Fruit fly (Drosophila melanogaster) whole organism, embryonic: Measurements from ENCODE around the gene zye.

ENCODE experiments used
- Abd-B ChIP-seq: fragments of 200-800 bp; sonication (Bioruptor generic); optimal IDR thresholded peaks from 2 replicates; lab custom pipeline; 2018; ENCODE audit warnings: missing biosample characterization, mild to moderate bottlenecking, missing genetic modification characterization, moderate library complexity
- BEAF-32 ChIP-seq: fragments of 200-800 bp; sonication (Bioruptor generic); optimal IDR thresholded peaks from 3 replicates; lab custom pipeline; 2017; ENCODE audit warnings: missing biosample characterization, missing genetic modification characterization, mild to moderate bottlenecking, moderate library complexity, missing genetic modification reagents
- CG10959 ChIP-seq: fragments of 200-800 bp; sonication (Bioruptor generic); IDR thresholded peaks from 2 replicates; pipeline ENCODE4 v1.3.6; 2022; ENCODE audit warnings: missing biosample characterization, missing genetic modification characterization
- CG1233 ChIP-seq: fragments of 200-800 bp; sonication (Bioruptor generic); optimal IDR thresholded peaks from 4 replicates; lab custom pipeline; 2018; ENCODE audit warnings: missing biosample characterization, mild to moderate bottlenecking, missing genetic modification characterization
- CG14050 ChIP-seq: fragments of 200-800 bp; sonication (Bioruptor generic); IDR thresholded peaks from 3 replicates; pipeline ENCODE4 v1.3.6; 2022; ENCODE audit warnings: missing biosample characterization, missing genetic modification characterization
- CG17385 ChIP-seq: fragments of 200-800 bp; sonication (Bioruptor generic); optimal IDR thresholded peaks from 3 replicates; lab custom pipeline; 2018; ENCODE audit warnings: missing biosample characterization, mild to moderate bottlenecking, missing genetic modification characterization
- CG17612 ChIP-seq: fragments of 200-800 bp; sonication (Bioruptor generic); IDR thresholded peaks from 2 replicates; pipeline ENCODE4 v1.3.6; 2022; ENCODE audit warnings: missing biosample characterization, missing genetic modification characterization
- CG31365 ChIP-seq: fragments of 200-800 bp; sonication (Bioruptor generic); optimal IDR thresholded peaks from 2 replicates; lab custom pipeline; 2018; ENCODE audit warnings: missing biosample characterization, mild to moderate bottlenecking, missing genetic modification characterization
- CG32532 ChIP-seq: fragments of 200-800 bp; sonication (Bioruptor generic); IDR thresholded peaks from 2 replicates; pipeline ENCODE4 v1.3.6; 2022; ENCODE audit warnings: missing biosample characterization, missing genetic modification characterization
- CG3407 ChIP-seq: fragments of 200-800 bp; sonication (Bioruptor generic); optimal IDR thresholded peaks from 2 replicates; lab custom pipeline; 2018; ENCODE audit warnings: missing biosample characterization, mild to moderate bottlenecking, missing genetic modification characterization
- CG6272 ChIP-seq: fragments of 200-800 bp; sonication (Bioruptor generic); IDR thresholded peaks from 2 replicates; pipeline ENCODE4 v1.3.6; 2022; ENCODE audit warnings: missing biosample characterization, missing genetic modification characterization
- CG8359 ChIP-seq: fragments of 200-800 bp; sonication (Bioruptor generic); optimal IDR thresholded peaks from 2 replicates; lab custom pipeline; 2017; ENCODE audit warnings: missing biosample characterization, mild to moderate bottlenecking, missing genetic modification characterization, borderline replicate concordance
- CG9215 ChIP-seq: fragments of 200-800 bp; sonication (Bioruptor generic); IDR thresholded peaks from 2 replicates; pipeline ENCODE4 v1.3.6; 2022; ENCODE audit warnings: missing biosample characterization, missing genetic modification characterization
- CG9797 ChIP-seq: fragments of 200-800 bp; sonication (Bioruptor generic); optimal IDR thresholded peaks from 3 replicates; lab custom pipeline; 2018; ENCODE audit warnings: missing biosample characterization, mild to moderate bottlenecking, missing genetic modification characterization
- Elba2 ChIP-seq: fragments of 200-800 bp; sonication (Bioruptor generic); optimal IDR thresholded peaks from 3 replicates; lab custom pipeline; 2016; ENCODE audit warnings: missing biosample characterization, missing genetic modification characterization
- Ets65A ChIP-seq: fragments of 200-800 bp; sonication (Bioruptor generic); peaks from one replicate; lab custom pipeline; 2016; ENCODE audit warnings: missing biosample characterization, missing genetic modification characterization
- H15 ChIP-seq: fragments of 200-800 bp; sonication (Bioruptor generic); IDR thresholded peaks from 3 replicates; pipeline ENCODE4 v1.3.6; 2022; ENCODE audit warnings: missing biosample characterization, missing genetic modification characterization
- HmgZ ChIP-seq: fragments of 200-800 bp; sonication (Bioruptor generic); optimal IDR thresholded peaks from 2 replicates; lab custom pipeline; 2018; ENCODE audit warnings: missing biosample characterization, mild to moderate bottlenecking, missing genetic modification characterization
- NFAT ChIP-seq: fragments of 200-800 bp; sonication (Bioruptor generic); IDR thresholded peaks from 2 replicates; pipeline ENCODE4 v1.3.6; 2022; ENCODE audit warnings: missing biosample characterization, missing genetic modification characterization
- Nf-YA ChIP-seq: fragments of 200-800 bp; sonication (Bioruptor generic); IDR thresholded peaks from 2 replicates; pipeline ENCODE4 v1.3.6; 2022; ENCODE audit warnings: missing biosample characterization, missing genetic modification characterization
- Oli ChIP-seq: fragments of 200-800 bp; sonication (Bioruptor generic); optimal IDR thresholded peaks from 2 replicates; lab custom pipeline; 2018; ENCODE audit warnings: missing biosample characterization, mild to moderate bottlenecking, missing genetic modification characterization, moderate library complexity
- Pdp1 ChIP-seq, 2 experiments: fragments of 200-800 bp; sonication (Bioruptor generic); optimal IDR thresholded peaks; 3 replicates each; lab custom pipeline; 2016; ENCODE audit warnings: missing biosample characterization in 2 of 2, missing genetic modification characterization in 2 of 2, mild to moderate bottlenecking in 1 of 2, moderate library complexity in 1 of 2
- Ptx1 ChIP-seq: fragments of 200-800 bp; sonication (Bioruptor generic); IDR thresholded peaks from 2 replicates; pipeline ENCODE4 v1.3.6; 2022; ENCODE audit warnings: missing biosample characterization, missing genetic modification characterization
- Ravus ChIP-seq: fragments of 200-800 bp; sonication (Bioruptor generic); IDR thresholded peaks from 2 replicates; pipeline ENCODE4 v1.3.6; 2022; ENCODE audit warnings: missing biosample characterization, missing genetic modification characterization
- Ssrp ChIP-seq: fragments of 200-800 bp; sonication (Bioruptor generic); optimal IDR thresholded peaks from 2 replicates; lab custom pipeline; 2018; ENCODE audit warnings: missing biosample characterization, mild to moderate bottlenecking, missing genetic modification characterization, moderate library complexity
- abd-A ChIP-seq: fragments of 200-800 bp; sonication (Bioruptor generic); optimal IDR thresholded peaks from 3 replicates; lab custom pipeline; 2019; ENCODE audit warnings: missing biosample characterization, mild to moderate bottlenecking, missing genetic modification characterization, moderate library complexity
- bigmax ChIP-seq: fragments of 200-800 bp; sonication (Bioruptor generic); optimal IDR thresholded peaks from 2 replicates; lab custom pipeline; 2018; ENCODE audit warnings: missing biosample characterization, mild to moderate bottlenecking, missing genetic modification characterization
- bowl ChIP-seq: fragments of 200-800 bp; sonication (Bioruptor generic); IDR thresholded peaks from 2 replicates; pipeline ENCODE4 v1.3.6; 2022; ENCODE audit warnings: missing biosample characterization, missing genetic modification characterization
- caup ChIP-seq: fragments of 200-800 bp; sonication (Bioruptor generic); optimal IDR thresholded peaks from 3 replicates; lab custom pipeline; 2017; ENCODE audit warnings: missing biosample characterization, mild to moderate bottlenecking, missing genetic modification characterization, moderate library complexity; ENCODE audit not compliant: severe bottlenecking
- corto ChIP-seq: fragments of 200-800 bp; sonication (Bioruptor generic); optimal IDR thresholded peaks from 2 replicates; lab custom pipeline; 2016; ENCODE audit warnings: missing biosample characterization, mild to moderate bottlenecking, missing genetic modification characterization, moderate library complexity
- gcm ChIP-seq: fragments of 200-800 bp; sonication (Bioruptor generic); optimal IDR thresholded peaks from 2 replicates; lab custom pipeline; 2019; ENCODE audit warnings: missing biosample characterization, mild to moderate bottlenecking, missing genetic modification characterization, moderate library complexity
- grn ChIP-seq: fragments of 200-800 bp; sonication (Bioruptor generic); optimal IDR thresholded peaks from 3 replicates; lab custom pipeline; 2017; ENCODE audit warnings: missing biosample characterization, missing genetic modification characterization
- hkb ChIP-seq, 2 experiments: fragments of 200-800 bp in 1 of 2; fragments of >200 bp in 1 of 2; sonication (Bioruptor generic) in 1 of 2; IDR thresholded peaks in 1 of 2; optimal IDR thresholded peaks in 1 of 2; 2 replicates each; pipeline versions ENCODE4 v1.3.6 to Lab custom; 2017 to 2022; ENCODE audit warnings: missing biosample characterization in 1 of 2, missing genetic modification characterization in 1 of 2
- jigr1 ChIP-seq: fragments of 200-800 bp; sonication (Bioruptor generic); IDR thresholded peaks from 3 replicates; pipeline ENCODE4 v1.3.6; 2022; ENCODE audit warnings: missing biosample characterization, missing genetic modification characterization
- nerfin-1 ChIP-seq: fragments of 200-800 bp; sonication (Bioruptor generic); optimal IDR thresholded peaks from 3 replicates; lab custom pipeline; 2019; ENCODE audit warnings: missing biosample characterization, mild to moderate bottlenecking, missing genetic modification characterization, moderate library complexity
- nmo ChIP-seq: fragments of 200-800 bp; sonication (Bioruptor generic); optimal IDR thresholded peaks from 2 replicates; lab custom pipeline; 2018; ENCODE audit warnings: missing biosample characterization, mild to moderate bottlenecking, missing genetic modification characterization, moderate library complexity
- pita ChIP-seq: fragments of 200-800 bp; sonication (Bioruptor generic); optimal IDR thresholded peaks from 2 replicates; lab custom pipeline; 2017; ENCODE audit warnings: missing biosample characterization, mild to moderate bottlenecking, missing genetic modification characterization
- pnt ChIP-seq: fragments of 200-800 bp; sonication (Bioruptor generic); optimal IDR thresholded peaks from 3 replicates; lab custom pipeline; 2016; ENCODE audit warnings: missing biosample characterization, missing genetic modification characterization
- ro ChIP-seq: fragments of 200-800 bp; sonication (Bioruptor generic); IDR thresholded peaks from 2 replicates; pipeline ENCODE4 v1.3.6; 2022; ENCODE audit warnings: missing biosample characterization, missing genetic modification characterization
- salm ChIP-seq: fragments of 200-800 bp; sonication (Bioruptor generic); optimal IDR thresholded peaks from 2 replicates; lab custom pipeline; 2018; ENCODE audit warnings: missing biosample characterization, mild to moderate bottlenecking, missing genetic modification characterization
- schlank ChIP-seq: fragments of 200-800 bp; sonication (Bioruptor generic); optimal IDR thresholded peaks from 2 replicates; lab custom pipeline; 2018; ENCODE audit warnings: missing biosample characterization, mild to moderate bottlenecking, missing genetic modification characterization
- sisA ChIP-seq: fragments of 200-800 bp; sonication (Bioruptor generic); IDR thresholded peaks from 2 replicates; pipeline ENCODE4 v1.3.6; 2022; ENCODE audit warnings: missing biosample characterization, missing genetic modification characterization
- slp2 ChIP-seq: fragments of 200-800 bp; sonication (Bioruptor generic); optimal IDR thresholded peaks from 2 replicates; lab custom pipeline; 2016; ENCODE audit warnings: missing biosample characterization, missing genetic modification characterization
- so ChIP-seq: fragments of 200-800 bp; sonication (Bioruptor generic); IDR thresholded peaks from 3 replicates; pipeline ENCODE4 v1.3.6; 2022; ENCODE audit warnings: missing biosample characterization, missing genetic modification characterization
- sob ChIP-seq: fragments of 200-800 bp; sonication (Bioruptor generic); IDR thresholded peaks from 2 replicates; pipeline ENCODE4 v1.3.6; 2022; ENCODE audit warnings: missing biosample characterization, missing genetic modification characterization
- stc ChIP-seq: fragments of 200-800 bp; sonication (Bioruptor generic); IDR thresholded peaks from 2 replicates; pipeline ENCODE4 v1.3.6; 2022; ENCODE audit warnings: missing biosample characterization, missing genetic modification characterization
- zen ChIP-seq: fragments of 200-800 bp; sonication (Bioruptor generic); optimal IDR thresholded peaks from 3 replicates; lab custom pipeline; 2018; ENCODE audit warnings: missing biosample characterization, mild to moderate bottlenecking, missing genetic modification characterization, moderate library complexity
- zf30C ChIP-seq: fragments of 200-800 bp; sonication (Bioruptor generic); optimal IDR thresholded peaks from 3 replicates; lab custom pipeline; 2018; ENCODE audit warnings: missing biosample characterization, mild to moderate bottlenecking, missing genetic modification characterization

The zye gene

dm6 chr3L:20441632-20442469, 28.4 kb downstream of the zye start, which contains the start of gene CG5910 (continued):
- TF ChIP-seq jigr1 (peak; percentile 61; the same call in 1 of the 3 replicates), Ravus (GFP tag; lab: Robert Waterston, UW) (peak; percentile 26; the same call in 1 of the 2 replicates), Elba2 (GFP tag; lab: Kevin White, UChicago) (no peak), CG6272 (GFP tag; lab: Robert Waterston, UW) (peak; percentile 54; the same call in 1 of the 2 replicates), Abd-B (peak; percentile 89), Ptx1 (GFP tag; lab: Robert Waterston, UW) (peak; percentile 83), sob (GFP tag; lab: Robert Waterston, UW) (peak; percentile 77), H15 (GFP tag; lab: Robert Waterston, UW) (peak; percentile 36; the same call in 1 of the 3 replicates), salm (tag; lab: Kevin White, UChicago) (peak; percentile 79), schlank (tag; lab: Kevin White, UChicago) (peak; percentile 32), Oli (tag; lab: Kevin White, UChicago) (peak; percentile 94), bowl (GFP tag; lab: Robert Waterston, UW) (no peak), hkb (optimal IDR thresholded peaks at IDR 0.05; lab: Kevin White, UChicago) (no peak), hkb (GFP tag; IDR thresholded peaks at IDR 0.05; lab: Robert Waterston, UW) (peak; percentile 84), CG9797 (no peak), abd-A (tag; lab: Kevin White, UChicago) (peak; percentile 61), pnt (GFP tag; lab: Kevin White, UChicago) (peak; percentile 43), bigmax (GFP tag; lab: Kevin White, UChicago) (no peak), caup (GFP tag; lab: Kevin White, UChicago) (peak; percentile 91), CG14050 (peak; percentile 54; the same call in 1 of the 3 replicates), CG9215 (GFP tag; lab: Robert Waterston, UW) (peak; percentile 80), CG31365 (peak; percentile 2), Ets65A (GFP tag; lab: Kevin White, UChicago) (peak; percentile 84), zf30C (peak; percentile 87), CG1233 (GFP tag; lab: Kevin White, UChicago) (peak; percentile 89), slp2 (GFP tag; lab: Kevin White, UChicago) (peak; percentile 34), grn (no peak), CG17612 (GFP tag; lab: Robert Waterston, UW) (peak; percentile 50; the same call in 1 of the 2 replicates), nmo (GFP tag; lab: Kevin White, UChicago) (peak; percentile 95), ro (peak; percentile 68; the same call in 1 of the 2 replicates), Pdp1 (GFP tag; optimal IDR thresholded peaks at IDR 0.05; lab: Kevin White, UChicago) (peak; percentile 3 to 35), pita (GFP tag; lab: Kevin White, UChicago) (no peak), CG10959 (peak; percentile 43), BEAF-32 (GFP tag; lab: Kevin White, UChicago) (no peak), CG3407 (GFP tag; lab: Kevin White, UChicago) (peak; percentile 78), HmgZ (peak; percentile 87), gcm (peak; percentile 89), Nf-YA (GFP tag; lab: Robert Waterston, UW) (peak; percentile 41; the same call in 1 of the 2 replicates), CG32532 (peak; percentile 80), corto (GFP tag; lab: Kevin White, UChicago) (no peak), sisA (GFP tag; lab: Robert Waterston, UW) (peak; percentile 84), zen (peak; percentile 84), NFAT (GFP tag; lab: Robert Waterston, UW) (no peak), CG17385 (peak; percentile 83), nerfin-1 (tag; lab: Kevin White, UChicago) (peak; percentile 87), so (peak; percentile 76), stc (peak; percentile 78), CG8359 (GFP tag; lab: Kevin White, UChicago) (peak; percentile 66), Ssrp (tag; lab: Kevin White, UChicago) (peak; percentile 92)
